Fruit fly (Drosophila melanogaster): ENCODE results near the gene CG33985.
A peak's percentile ranks its signal among the peaks of the same experiment; 100 is the strongest.

Gene CG33985

dm6 chr3L:15507148-15507896, 19.3 kb downstream of the CG33985 start (continued):
- no peak for TF ChIP-seq GATAe (GFP tag; conservative IDR thresholded peaks at IDR 0.05)
- TF ChIP-seq dati (GFP tag; IDR thresholded peaks at IDR 0.05): no peak
- no peak for TF ChIP-seq CG1233 (GFP tag; optimal IDR thresholded peaks at IDR 0.05)
- no peak for TF ChIP-seq MESR4 (GFP tag; optimal IDR thresholded peaks at IDR 0.05)
- TF ChIP-seq Opbp (GFP tag; IDR thresholded peaks at IDR 0.05; ENCODE audit: partially characterized antibody): 0 out of 3 replicates have a peak, but pooled peaks have one; percentile 10
- TF ChIP-seq caup (GFP tag; optimal IDR thresholded peaks at IDR 0.05; ENCODE audit: severe bottlenecking): no peak
- TF ChIP-seq p53 (GFP tag; optimal IDR thresholded peaks at IDR 0.05): no peak
- TF ChIP-seq CG3407 (GFP tag; optimal IDR thresholded peaks at IDR 0.05): no peak
- TF ChIP-seq ERR (GFP tag; optimal IDR thresholded peaks at IDR 0.05): no peak
- no peak for TF ChIP-seq CG10462 (GFP tag; optimal IDR thresholded peaks at IDR 0.05)
- TF ChIP-seq CG2199 (GFP tag; IDR thresholded peaks at IDR 0.05): 0 out of 3 replicates have a peak, but pooled peaks have one; percentile 35
- no peak for TF ChIP-seq CTCF (GFP tag; optimal IDR thresholded peaks at IDR 0.05)
- TF ChIP-seq Rfx (GFP tag; IDR thresholded peaks at IDR 0.05): no peak
- no peak for TF ChIP-seq nom (GFP tag; optimal IDR thresholded peaks at IDR 0.05)
- no peak for TF ChIP-seq Lim3 (GFP tag; IDR thresholded peaks at IDR 0.05)
- no peak for TF ChIP-seq H2.0 (GFP tag; IDR thresholded peaks at IDR 0.05)
- TF ChIP-seq CG13287 (GFP tag; IDR thresholded peaks at IDR 0.05; ENCODE audit: partially characterized antibody): no peak
- no peak for TF ChIP-seq CG5953 (GFP tag; IDR thresholded peaks at IDR 0.05)
- TF ChIP-seq CG6272 (GFP tag; IDR thresholded peaks at IDR 0.05): no peak
- peak; percentile 15; the same call in 1 of the 2 replicates for TF ChIP-seq bbx (GFP tag; IDR thresholded peaks at IDR 0.05; ENCODE audit: partially characterized antibody)
- TF ChIP-seq cg (GFP tag; optimal IDR thresholded peaks at IDR 0.05): no peak
- no peak for TF ChIP-seq CG7839 (tag; optimal IDR thresholded peaks at IDR 0.05)
- no peak for TF ChIP-seq HLHmδ (GFP tag; optimal IDR thresholded peaks at IDR 0.05)
- no peak for TF ChIP-seq CG11696 (GFP tag; IDR thresholded peaks at IDR 0.05)
- no peak for TF ChIP-seq ftz-f1 (GFP tag; optimal IDR thresholded peaks at IDR 0.05)
- TF ChIP-seq YL-1 (GFP tag; optimal IDR thresholded peaks at IDR 0.05): no peak
- TF ChIP-seq sr (GFP tag; IDR thresholded peaks at IDR 0.05): no peak
- no peak for TF ChIP-seq zf30C (GFP tag; optimal IDR thresholded peaks at IDR 0.05)
- TF ChIP-seq CG15696 (tag; optimal IDR thresholded peaks at IDR 0.05): no peak
- TF ChIP-seq abd-A (tag; optimal IDR thresholded peaks at IDR 0.05): no peak
- no peak for TF ChIP-seq dmrt11E (tag; optimal IDR thresholded peaks at IDR 0.05)
- no peak for TF ChIP-seq slbo (GFP tag; IDR thresholded peaks at IDR 0.05)
- no peak for TF ChIP-seq Lhr (GFP tag; optimal IDR thresholded peaks at IDR 0.05)
- no peak for TF ChIP-seq btn (GFP tag; optimal IDR thresholded peaks at IDR 0.05)
- TF ChIP-seq Antp (GFP tag; optimal IDR thresholded peaks at IDR 0.05): no peak
- no peak for TF ChIP-seq Awh (GFP tag; IDR thresholded peaks at IDR 0.05)
- TF ChIP-seq CG13123 (GFP tag; optimal IDR thresholded peaks at IDR 0.05): no peak
- TF ChIP-seq Dll (GFP tag; IDR thresholded peaks at IDR 0.05; ENCODE audit: partially characterized antibody): 0 out of 4 replicates have a peak, but pooled peaks have one; percentile 46
- TF ChIP-seq CG6175 (GFP tag; IDR thresholded peaks at IDR 0.05): no peak
- TF ChIP-seq CG14710 (tag; optimal IDR thresholded peaks at IDR 0.05): no peak
- TF ChIP-seq CG9215 (GFP tag; IDR thresholded peaks at IDR 0.05): no peak
- no peak for TF ChIP-seq crp (GFP tag; optimal IDR thresholded peaks at IDR 0.05)
- TF ChIP-seq Dip2 (GFP tag; IDR thresholded peaks at IDR 0.05): no peak
- peak; percentile 15 for TF ChIP-seq cwo (GFP tag; optimal IDR thresholded peaks at IDR 0.05)
- TF ChIP-seq Nf-YA (GFP tag; IDR thresholded peaks at IDR 0.05): no peak
- no peak for TF ChIP-seq CG12155 (GFP tag; optimal IDR thresholded peaks at IDR 0.05)
- no peak for TF ChIP-seq wor (GFP tag; IDR thresholded peaks at IDR 0.05)
- no peak for TF ChIP-seq CG17912 (GFP tag; optimal IDR thresholded peaks at IDR 0.05)
- TF ChIP-seq CG10654 (GFP tag; optimal IDR thresholded peaks at IDR 0.05): no peak
- TF ChIP-seq CG15269 (tag; optimal IDR thresholded peaks at IDR 0.05): no peak

Data from whole organism, embryonic.